Fruit fly (Drosophila melanogaster): ENCODE measurements around the gene Las.

The Las gene

DNA sequence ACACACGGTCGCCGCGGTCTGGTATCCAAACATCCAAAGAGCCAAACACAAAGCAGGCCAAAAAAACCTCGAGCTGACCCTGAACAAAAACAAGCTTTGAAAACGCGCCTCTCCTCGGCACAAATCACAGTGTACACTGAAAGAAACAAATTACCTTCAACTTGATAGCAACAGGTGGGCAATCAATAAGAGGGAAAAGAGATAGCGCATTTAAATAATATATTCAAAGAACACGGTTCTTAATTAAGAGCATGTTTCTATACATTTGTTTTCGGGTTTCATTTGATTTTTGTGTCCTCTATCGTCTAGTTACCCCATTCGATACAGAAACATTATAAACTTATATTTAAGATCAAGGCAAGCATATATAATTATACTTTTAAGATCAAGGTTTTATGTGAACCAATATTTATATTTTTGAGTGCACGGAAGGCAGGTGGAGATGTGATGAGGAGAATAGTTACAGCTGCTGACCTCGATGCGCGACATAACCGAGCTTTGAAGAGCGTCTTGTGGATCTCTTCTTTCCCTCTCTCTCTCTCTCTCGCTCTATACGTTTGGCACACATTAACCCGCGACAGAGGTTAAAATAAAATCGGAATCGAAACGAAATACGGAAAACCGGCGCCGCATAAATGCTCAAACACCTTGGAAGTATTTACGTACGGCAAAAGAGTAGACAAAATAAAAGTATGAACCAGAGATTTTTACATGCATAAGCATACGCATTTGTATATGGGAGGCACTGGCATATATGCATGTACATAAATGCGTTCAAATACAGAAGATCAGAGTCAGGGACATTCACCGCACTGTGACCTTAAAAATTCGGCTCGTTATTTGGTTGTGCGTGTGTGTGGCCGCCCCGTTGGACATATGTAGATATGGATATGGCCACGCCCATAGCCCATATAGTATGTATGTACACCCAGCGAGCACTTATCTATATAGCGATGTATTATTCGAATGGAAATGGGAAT, 33.6 kb downstream of the Las start (continued):
- peak; percentile 61 for TF ChIP-seq kay (GFP tag; optimal IDR thresholded peaks at IDR 0.05)
- TF ChIP-seq hb (GFP tag; IDR thresholded peaks at IDR 0.05; ENCODE audit: partially characterized antibody), result no peak
- peak; percentile 19 for TF ChIP-seq CG3838 (GFP tag; optimal IDR thresholded peaks at IDR 0.05)
- peak; percentile 48 for TF ChIP-seq CG15696 (tag; optimal IDR thresholded peaks at IDR 0.05)
- peak; percentile 74 for TF ChIP-seq CG5180 (GFP tag; optimal IDR thresholded peaks at IDR 0.05)
- peak; percentile 64 for TF ChIP-seq zfh2 (GFP tag; optimal IDR thresholded peaks at IDR 0.05)
- TF ChIP-seq corto (GFP tag; optimal IDR thresholded peaks at IDR 0.05), result peak; percentile 71
- TF ChIP-seq phol (tag; optimal IDR thresholded peaks at IDR 0.05), result peak; percentile 91
- peak; percentile 69 for TF ChIP-seq twi (tag; optimal IDR thresholded peaks at IDR 0.05)
- peak; percentile 56 for TF ChIP-seq CG10431 (GFP tag; optimal IDR thresholded peaks at IDR 0.05)
- peak; percentile 60 for TF ChIP-seq CG31224 (GFP tag; IDR thresholded peaks at IDR 0.05)
- peak; percentile 92 for TF ChIP-seq CG15269 (tag; optimal IDR thresholded peaks at IDR 0.05)
- TF ChIP-seq Oaz (GFP tag; IDR thresholded peaks at IDR 0.05), result peak; percentile 59
- peak; percentile 73 for TF ChIP-seq gsb (GFP tag; IDR thresholded peaks at IDR 0.05)
- TF ChIP-seq grau (tag; optimal IDR thresholded peaks at IDR 0.05), result peak; percentile 91
- TF ChIP-seq CG8359 (GFP tag; optimal IDR thresholded peaks at IDR 0.05; ENCODE audit: borderline replicate concordance), result peak; percentile 29
- TF ChIP-seq ab (GFP tag; optimal IDR thresholded peaks at IDR 0.05), result peak; percentile 62
- TF ChIP-seq ERR (GFP tag; optimal IDR thresholded peaks at IDR 0.05), result peak; percentile 3
- TF ChIP-seq HLHmδ (GFP tag; optimal IDR thresholded peaks at IDR 0.05), result no peak
- TF ChIP-seq Side (GFP tag; optimal IDR thresholded peaks at IDR 0.05), result peak; percentile 55
- TF ChIP-seq CG1832 (GFP tag; optimal IDR thresholded peaks at IDR 0.05), result peak; percentile 38
- TF ChIP-seq HmgD (GFP tag; optimal IDR thresholded peaks at IDR 0.05), result no peak
- TF ChIP-seq Lpt (GFP tag; optimal IDR thresholded peaks at IDR 0.05), result no peak
- peak; percentile 82 for TF ChIP-seq CG3407 (GFP tag; optimal IDR thresholded peaks at IDR 0.05)
- peak; percentile 72 for TF ChIP-seq HLH3B (GFP tag; IDR thresholded peaks at IDR 0.05)
- peak; percentile 52 for TF ChIP-seq slou (GFP tag; optimal IDR thresholded peaks at IDR 0.05)
- TF ChIP-seq CG2202 (tag; optimal IDR thresholded peaks at IDR 0.05), result peak; percentile 57
- peak; percentile 53 for TF ChIP-seq CG6272 (GFP tag; IDR thresholded peaks at IDR 0.05)
- TF ChIP-seq trem (tag; optimal IDR thresholded peaks at IDR 0.05), result peak; percentile 77
- TF ChIP-seq CG1792 (GFP tag; optimal IDR thresholded peaks at IDR 0.05), result peak; percentile 41
- peak; percentile 10 for TF ChIP-seq p53 (GFP tag; optimal IDR thresholded peaks at IDR 0.05)
- no peak for TF ChIP-seq fru (optimal IDR thresholded peaks at IDR 0.05)
- peak; percentile 26 for TF ChIP-seq Sry-δ (GFP tag; optimal IDR thresholded peaks at IDR 0.05)
- TF ChIP-seq CG10267 (tag; optimal IDR thresholded peaks at IDR 0.05), result peak; percentile 82
- peak; percentile 91 for TF ChIP-seq CG10543 (GFP tag; optimal IDR thresholded peaks at IDR 0.05)
- peak; percentile 31 for TF ChIP-seq YL-1 (GFP tag; optimal IDR thresholded peaks at IDR 0.05)
- peak; percentile 77 to 84 for TF ChIP-seq dpn (GFP tag; optimal IDR thresholded peaks at IDR 0.05)
- TF ChIP-seq CG6175 (GFP tag; IDR thresholded peaks at IDR 0.05), result no peak
- TF ChIP-seq CG33557 (GFP tag; optimal IDR thresholded peaks at IDR 0.05), result peak; percentile 67
- no peak for TF ChIP-seq lov (optimal IDR thresholded peaks at IDR 0.05)
- TF ChIP-seq lov (GFP tag; IDR thresholded peaks at IDR 0.05), result no peak
- peak; percentile 62 for TF ChIP-seq CG17328 (GFP tag; IDR thresholded peaks at IDR 0.05)
- TF ChIP-seq CG8765 (GFP tag; IDR thresholded peaks at IDR 0.05), result no peak
- peak; percentile 82 for TF ChIP-seq CG11723 (GFP tag; optimal IDR thresholded peaks at IDR 0.05)
- TF ChIP-seq CG13424 (tag; optimal IDR thresholded peaks at IDR 0.05), result peak; percentile 91
- TF ChIP-seq CG4854 (GFP tag; optimal IDR thresholded peaks at IDR 0.05), result peak; percentile 75
- TF ChIP-seq shn (GFP tag; optimal IDR thresholded peaks at IDR 0.05), result peak; percentile 59
- TF ChIP-seq tx (GFP tag; optimal IDR thresholded peaks at IDR 0.05), result peak; percentile 75
- TF ChIP-seq CG12744 (GFP tag; optimal IDR thresholded peaks at IDR 0.05), result peak; percentile 74
- TF ChIP-seq br (optimal IDR thresholded peaks at IDR 0.05), result no peak

Data from whole organism, embryonic.